Worm (Caenorhabditis elegans): Measurements from ENCODE around the gene col-164.

col-164 gene

ce11 chrX:2071392-2072001 lies 21.8 kb upstream of the col-164 start (continued):
- TF ChIP-seq ceh-40 (GFP tag; IDR thresholded peaks at IDR 0.05), result no peak
- TF ChIP-seq F39B2.1 (GFP tag; IDR thresholded peaks at IDR 0.05), result no peak
- TF ChIP-seq K11D2.4 (GFP tag; IDR thresholded peaks at IDR 0.05), result peak; percentile 67; the same call in 1 of the 2 replicates
- no peak for TF ChIP-seq hrde-1 (tag; optimal IDR thresholded peaks at IDR 0.05; ENCODE audit: borderline replicate concordance)
- TF ChIP-seq athp-1 (tag; optimal IDR thresholded peaks at IDR 0.05), result no peak
- peak; percentile 3 for TF ChIP-seq ztf-26 (tag; optimal IDR thresholded peaks at IDR 0.05)
- peak; percentile 94 for TF ChIP-seq cebp-1 (GFP tag; IDR thresholded peaks at IDR 0.05)
- TF ChIP-seq cebp-1 (tag; optimal IDR thresholded peaks at IDR 0.05), result peak; percentile 99
- TF ChIP-seq attf-3 (GFP tag; conservative IDR thresholded peaks at IDR 0.05), result no peak
- TF ChIP-seq dox-1 (GFP tag; IDR thresholded peaks at IDR 0.05), result peak; percentile 63

ce11 chrX:2074055-2074454 lies 19.2 kb upstream of the col-164 start, which contains the start of gene txdc-12.2:
TSS of gene txdc-12.2 (plus strand) at chrX:2074450.
- TF ChIP-seq die-1 (tag; optimal IDR thresholded peaks at IDR 0.05) (no peak), madf-10 (tag; optimal IDR thresholded peaks at IDR 0.05) (no peak), egl-44 (GFP tag; IDR thresholded peaks at IDR 0.05) (no peak), Y67H2A.10 (GFP tag; conservative IDR thresholded peaks at IDR 0.05) (no peak), zfh-2 (GFP tag; conservative IDR thresholded peaks at IDR 0.05) (no peak), mel-28 (tag; optimal IDR thresholded peaks at IDR 0.05; ENCODE audit: borderline replicate concordance) (no peak), pha-4 (tag; optimal IDR thresholded peaks at IDR 0.05) (no peak), zim-3 (tag; optimal IDR thresholded peaks at IDR 0.05) (no peak), attf-6 (GFP tag; IDR thresholded peaks at IDR 0.05) (no peak), tbx-9 (tag; optimal IDR thresholded peaks at IDR 0.05; ENCODE audit: borderline replicate concordance) (no peak)

- no peak for TF ChIP-seq ztf-28 (GFP tag; IDR thresholded peaks at IDR 0.05)
- TF ChIP-seq ztf-6 (GFP tag; IDR thresholded peaks at IDR 0.05), result no peak
- TF ChIP-seq nfya-1 (tag; optimal IDR thresholded peaks at IDR 0.05; ENCODE audit: borderline replicate concordance, insufficient read depth), result no peak
- no peak for TF ChIP-seq unc-62 (GFP tag; optimal IDR thresholded peaks at IDR 0.05)
- TF ChIP-seq attf-5 (GFP tag; optimal IDR thresholded peaks at IDR 0.05), result no peak
- no peak for TF ChIP-seq tbx-9 (tag; optimal IDR thresholded peaks at IDR 0.05; ENCODE audit: borderline replicate concordance)
- TF ChIP-seq madf-6 (GFP tag; IDR thresholded peaks at IDR 0.05), result no peak
- no peak for TF ChIP-seq snpc-4 (GFP tag; optimal IDR thresholded peaks at IDR 0.05)
- TF ChIP-seq snpc-4 (tag; optimal IDR thresholded peaks at IDR 0.05), result no peak
- TF ChIP-seq egl-18 (GFP tag; IDR thresholded peaks at IDR 0.05), result no peak
- no peak for TF ChIP-seq Y79H2A.3 (GFP tag; conservative IDR thresholded peaks at IDR 0.05)
- no peak for TF ChIP-seq nhr-179 (tag; optimal IDR thresholded peaks at IDR 0.05)
- TF ChIP-seq dpff-1 (tag; optimal IDR thresholded peaks at IDR 0.05), result no peak
- TF ChIP-seq ccch-3 (GFP tag; optimal IDR thresholded peaks at IDR 0.05), result no peak
- TF ChIP-seq aptf-2 (GFP tag; conservative IDR thresholded peaks at IDR 0.05), result no peak
- TF ChIP-seq zfh-2 (GFP tag; conservative IDR thresholded peaks at IDR 0.05), result no peak
- no peak for TF ChIP-seq let-526 (GFP tag; IDR thresholded peaks at IDR 0.05)
- no peak for TF ChIP-seq mcd-1 (GFP tag; IDR thresholded peaks at IDR 0.05)
- no peak for TF ChIP-seq tbp1 (GFP tag; optimal IDR thresholded peaks at IDR 0.05)
- TF ChIP-seq lsy-27 (tag; optimal IDR thresholded peaks at IDR 0.05; ENCODE audit: borderline replicate concordance, insufficient read depth), result no peak
These were observed 18.1 kb upstream of the col-164 start for ce11 chrX:2075169-2075568.

Data from whole organism, young adult.